Fruit fly (Drosophila melanogaster): Measurements from ENCODE around the gene CG14718.
A peak's percentile ranks its signal among the peaks of the same experiment; 100 is the strongest.

CG14718 gene

DNA sequence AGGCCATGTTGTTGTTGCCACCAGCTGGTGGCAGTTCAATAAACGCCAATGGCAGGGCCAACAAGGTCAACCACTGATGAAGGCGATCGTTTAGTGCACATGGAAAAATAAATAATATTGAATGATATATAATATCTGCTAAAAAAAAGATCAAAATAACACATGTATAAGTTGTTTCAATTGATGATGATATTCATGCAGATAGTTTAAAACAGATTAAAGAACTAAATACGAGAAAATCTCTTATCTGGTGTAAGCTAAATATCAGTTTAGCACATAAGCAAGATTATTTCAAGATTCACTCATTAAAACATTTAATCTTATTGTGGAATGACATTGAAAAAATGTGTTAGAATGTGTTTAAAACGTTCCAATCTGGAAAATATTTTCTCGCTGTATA lies 37.0 kb upstream of the CG14718 start:
- no peak for TF ChIP-seq CG7101 (tag; optimal IDR thresholded peaks at IDR 0.05)
- no peak for TF ChIP-seq CG33017 (tag; optimal IDR thresholded peaks at IDR 0.05)
- TF ChIP-seq Hr96 (GFP tag; optimal IDR thresholded peaks at IDR 0.05), result no peak
- no peak for TF ChIP-seq pad (GFP tag; optimal IDR thresholded peaks at IDR 0.05)
- no peak for TF ChIP-seq bab1 (GFP tag; optimal IDR thresholded peaks at IDR 0.05)
- no peak for TF ChIP-seq cic (GFP tag; optimal IDR thresholded peaks at IDR 0.05)
- TF ChIP-seq kay (GFP tag; ENCODE audit: borderline replicate concordance), result no peak
- TF ChIP-seq Clk (GFP tag; optimal IDR thresholded peaks at IDR 0.05), result no peak
- TF ChIP-seq CG5204 (GFP tag; optimal IDR thresholded peaks at IDR 0.05), result no peak
- no peak for TF ChIP-seq CG7045 (GFP tag; optimal IDR thresholded peaks at IDR 0.05)
- no peak for TF ChIP-seq cnc (optimal IDR thresholded peaks at IDR 0.05)
- TF ChIP-seq CG14711 (tag; optimal IDR thresholded peaks at IDR 0.05), result no peak
- no peak for TF ChIP-seq Crg-1 (GFP tag; optimal IDR thresholded peaks at IDR 0.05)
- no peak for TF ChIP-seq toe (GFP tag; optimal IDR thresholded peaks at IDR 0.05)
- TF ChIP-seq Mnt (GFP tag; optimal IDR thresholded peaks at IDR 0.05), result no peak
- no peak for TF ChIP-seq CG12768 (GFP tag; optimal IDR thresholded peaks at IDR 0.05)

DNA sequence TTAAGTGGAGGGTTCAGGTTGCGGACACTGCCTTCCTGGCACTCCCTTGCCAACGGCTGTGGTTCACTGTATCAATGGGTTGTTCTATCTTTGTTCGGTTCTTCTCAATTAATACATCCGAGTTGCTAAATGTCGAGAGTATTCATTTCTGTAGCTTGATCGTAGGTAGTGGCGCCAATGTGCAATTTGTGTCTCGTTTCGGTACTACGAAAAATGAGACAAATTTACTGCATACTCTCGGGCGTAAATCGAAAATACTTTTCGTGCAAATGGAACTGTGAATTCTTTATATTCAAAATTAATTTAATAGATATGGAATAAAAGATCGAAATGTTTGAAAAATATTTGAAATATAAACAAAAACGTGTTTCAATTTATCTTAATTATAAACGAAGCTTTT lies 34.9 kb upstream of the CG14718 start:
- peak; percentile 47 for TF ChIP-seq bab1 (GFP tag; optimal IDR thresholded peaks at IDR 0.05)
- TF ChIP-seq pad (GFP tag; optimal IDR thresholded peaks at IDR 0.05), result no peak

DNA sequence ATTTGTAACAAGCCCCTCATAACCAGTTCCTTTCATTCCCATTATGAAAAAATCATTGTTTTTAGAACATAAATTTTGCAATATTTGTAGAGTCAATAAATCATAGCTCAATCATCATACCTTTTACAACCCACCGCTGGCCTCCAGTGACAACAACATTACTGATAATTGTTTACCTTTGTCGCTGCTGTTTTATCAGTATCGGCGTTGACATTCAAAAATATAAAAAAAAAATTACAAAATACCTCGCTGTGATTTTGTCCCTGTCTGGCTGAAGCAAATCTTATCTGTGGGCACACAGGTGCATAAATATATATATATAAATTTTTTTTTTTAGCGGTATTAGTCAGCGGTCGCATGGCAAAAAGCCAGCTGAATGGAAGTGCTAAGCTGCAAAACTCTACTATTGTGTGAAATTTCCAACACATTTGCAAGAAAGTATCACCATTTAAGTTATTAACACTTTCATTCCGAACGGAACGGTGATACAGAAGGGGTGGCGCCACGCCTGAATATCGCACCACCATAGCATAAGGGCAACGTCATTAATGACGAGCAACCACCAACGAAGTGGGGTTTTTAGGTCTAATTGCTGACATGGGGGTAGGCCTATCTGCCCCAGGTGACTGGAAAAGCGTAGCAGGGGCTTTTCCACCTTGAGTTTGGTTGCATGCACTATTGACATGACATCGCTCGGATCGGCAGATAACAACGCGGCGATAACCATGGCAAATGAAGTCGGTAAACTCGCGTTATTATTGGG lies 34.3 kb upstream of the CG14718 start:
- TF ChIP-seq cnc (optimal IDR thresholded peaks at IDR 0.05), result no peak
- TF ChIP-seq Mnt (GFP tag; optimal IDR thresholded peaks at IDR 0.05), result peak; percentile 11
- TF ChIP-seq Crg-1 (GFP tag; optimal IDR thresholded peaks at IDR 0.05), result no peak
- peak; percentile 88 for TF ChIP-seq kay (GFP tag; ENCODE audit: borderline replicate concordance)
- TF ChIP-seq CG14711 (tag; optimal IDR thresholded peaks at IDR 0.05), result no peak
- TF ChIP-seq CG33017 (tag; optimal IDR thresholded peaks at IDR 0.05), result no peak
- peak; percentile 8 for TF ChIP-seq CG7045 (GFP tag; optimal IDR thresholded peaks at IDR 0.05)
- TF ChIP-seq toe (GFP tag; optimal IDR thresholded peaks at IDR 0.05), result no peak
- TF ChIP-seq tj (GFP tag; optimal IDR thresholded peaks at IDR 0.05), result no peak
- TF ChIP-seq pad (GFP tag; optimal IDR thresholded peaks at IDR 0.05), result no peak
- TF ChIP-seq CG7101 (tag; optimal IDR thresholded peaks at IDR 0.05), result no peak
- no peak for TF ChIP-seq bab1 (GFP tag; optimal IDR thresholded peaks at IDR 0.05)
- no peak for TF ChIP-seq Hr96 (GFP tag; optimal IDR thresholded peaks at IDR 0.05)
- no peak for TF ChIP-seq CG5204 (GFP tag; optimal IDR thresholded peaks at IDR 0.05)
- no peak for TF ChIP-seq Clk (GFP tag; optimal IDR thresholded peaks at IDR 0.05)
- TF ChIP-seq CG1620 (GFP tag; optimal IDR thresholded peaks at IDR 0.05), result no peak
- no peak for TF ChIP-seq ovo (GFP tag; optimal IDR thresholded peaks at IDR 0.05)
- TF ChIP-seq CG12768 (GFP tag; optimal IDR thresholded peaks at IDR 0.05), result peak; percentile 25
- TF ChIP-seq cic (GFP tag; optimal IDR thresholded peaks at IDR 0.05), result peak; percentile 53
- TF ChIP-seq CG11617 (GFP tag; optimal IDR thresholded peaks at IDR 0.05), result no peak

DNA sequence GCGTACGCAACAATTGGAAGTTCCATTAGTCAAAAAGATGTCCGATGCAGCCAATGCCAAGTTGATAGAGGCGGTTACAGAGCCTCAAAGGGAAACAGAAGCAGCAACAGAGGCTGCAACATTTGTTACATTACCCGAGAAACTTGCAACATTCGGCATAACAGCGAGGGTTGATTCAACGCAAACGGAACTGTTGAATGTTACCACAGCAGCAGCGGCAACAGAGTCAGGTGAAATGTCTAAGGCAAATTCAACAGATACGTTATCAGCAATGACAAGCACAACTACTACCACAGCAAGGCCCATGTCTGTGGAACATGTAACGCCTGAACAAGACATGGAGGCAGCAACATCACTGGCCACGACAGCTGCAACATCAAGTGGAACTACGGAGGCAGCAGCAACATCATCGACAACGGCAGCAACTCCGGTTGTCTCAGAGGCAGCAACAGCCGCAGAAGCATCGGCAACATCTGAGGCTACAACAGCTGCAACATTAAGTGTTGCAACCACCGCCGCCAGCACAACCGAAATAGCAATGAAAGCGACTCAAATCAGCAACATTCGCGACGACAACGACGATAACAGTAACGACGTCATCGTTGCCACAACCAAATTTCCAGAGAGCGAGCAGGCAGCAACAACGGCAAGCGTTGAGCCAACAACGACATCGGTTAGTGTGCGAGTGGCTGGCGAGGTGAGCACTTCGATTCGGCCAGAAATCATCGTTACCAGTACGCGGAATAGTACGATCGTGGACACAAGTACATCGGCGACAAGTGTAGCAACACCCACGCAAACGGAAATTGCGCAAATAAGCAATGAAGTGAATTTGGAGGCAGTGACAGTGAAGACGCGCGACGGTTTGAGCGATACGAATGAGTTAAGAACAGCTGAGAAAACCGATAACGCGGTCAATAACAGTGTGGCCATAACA lies 31.1 kb upstream of the CG14718 start:
- TF ChIP-seq CG14711 (tag; optimal IDR thresholded peaks at IDR 0.05), result no peak
- TF ChIP-seq bab1 (GFP tag; optimal IDR thresholded peaks at IDR 0.05), result peak; percentile 2

DNA sequence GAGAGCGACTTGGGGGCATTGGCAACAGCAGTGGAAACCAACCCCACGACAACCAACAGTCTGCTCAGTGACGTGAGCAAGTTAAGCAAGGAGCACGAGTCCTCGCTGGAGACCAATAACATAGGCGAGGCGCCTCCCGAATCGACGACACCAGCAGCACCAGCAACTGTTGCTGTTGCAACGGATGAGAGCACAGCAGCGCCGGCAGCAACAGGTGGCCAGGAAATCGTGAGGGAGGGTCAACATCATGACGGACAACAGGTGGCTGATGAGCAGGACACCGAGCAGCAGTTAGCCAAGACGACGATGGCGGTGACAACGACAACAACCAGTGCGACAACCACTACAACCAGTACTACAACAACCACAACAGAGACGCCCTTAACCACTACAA lies 30.5 kb upstream of the CG14718 start:
- TF ChIP-seq kay (GFP tag; ENCODE audit: borderline replicate concordance) (no peak), cnc (optimal IDR thresholded peaks at IDR 0.05) (no peak), toe (GFP tag; optimal IDR thresholded peaks at IDR 0.05) (no peak), ovo (GFP tag; optimal IDR thresholded peaks at IDR 0.05) (no peak), CG1620 (GFP tag; optimal IDR thresholded peaks at IDR 0.05) (no peak), Clk (GFP tag; optimal IDR thresholded peaks at IDR 0.05) (no peak), Hr96 (GFP tag; optimal IDR thresholded peaks at IDR 0.05) (no peak), CG7101 (tag; optimal IDR thresholded peaks at IDR 0.05) (no peak), CG33017 (tag; optimal IDR thresholded peaks at IDR 0.05) (no peak), cic (GFP tag; optimal IDR thresholded peaks at IDR 0.05) (no peak), CG11617 (GFP tag; optimal IDR thresholded peaks at IDR 0.05) (no peak)

DNA sequence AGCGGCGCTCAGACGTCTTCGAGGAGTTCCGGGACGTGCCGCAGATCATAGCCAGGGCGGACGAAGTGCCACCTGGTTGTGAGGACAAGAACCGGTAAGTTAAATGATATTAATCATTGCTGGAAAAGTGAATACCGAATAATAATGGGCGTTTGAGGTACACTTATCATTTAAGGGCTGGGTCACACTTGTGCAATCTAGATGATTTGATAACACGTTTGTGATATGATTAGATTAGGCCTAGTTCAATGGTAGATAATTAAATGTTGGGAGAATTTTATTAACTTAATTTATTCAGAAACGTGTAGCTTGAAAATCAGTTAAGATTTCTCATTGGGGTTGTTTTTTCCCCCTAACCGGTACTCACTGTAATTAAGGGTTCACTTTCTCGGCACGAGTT lies 29.5 kb upstream of the CG14718 start:
- TF ChIP-seq Crg-1 (GFP tag; optimal IDR thresholded peaks at IDR 0.05) (no peak), ovo (GFP tag; optimal IDR thresholded peaks at IDR 0.05) (no peak), Mnt (GFP tag; optimal IDR thresholded peaks at IDR 0.05) (no peak), cic (GFP tag; optimal IDR thresholded peaks at IDR 0.05) (no peak), CG12768 (GFP tag; optimal IDR thresholded peaks at IDR 0.05) (no peak), CG14711 (tag; optimal IDR thresholded peaks at IDR 0.05) (no peak), Hr96 (GFP tag; optimal IDR thresholded peaks at IDR 0.05) (no peak), CG7101 (tag; optimal IDR thresholded peaks at IDR 0.05) (no peak), tj (GFP tag; optimal IDR thresholded peaks at IDR 0.05) (no peak), CG1620 (GFP tag; optimal IDR thresholded peaks at IDR 0.05) (no peak), CG5204 (GFP tag; optimal IDR thresholded peaks at IDR 0.05) (no peak), cnc (optimal IDR thresholded peaks at IDR 0.05) (no peak), CG7045 (GFP tag; optimal IDR thresholded peaks at IDR 0.05) (no peak)

Measured in whole organism, adult.